Fruit fly (Drosophila melanogaster) whole organism, embryonic: ENCODE measurements around the gene Sodh1.

Source experiments
- Ada2b ChIP-seq: fragments of 200-800 bp; sonication (Bioruptor generic); IDR thresholded peaks from 2 replicates; pipeline ENCODE4 v1.3.6; 2022; ENCODE audit warnings: missing biosample characterization, missing genetic modification characterization
- Atf6 ChIP-seq: fragments of 200-800 bp; sonication (Bioruptor generic); IDR thresholded peaks from 2 replicates; pipeline ENCODE4 v1.3.6; 2022; ENCODE audit warnings: missing biosample characterization, missing genetic modification characterization
- BtbVII ChIP-seq: fragments of 200-800 bp; sonication (Bioruptor generic); optimal IDR thresholded peaks from 3 replicates; lab custom pipeline; 2017; ENCODE audit warnings: missing biosample characterization, mild to moderate bottlenecking, missing genetic modification characterization
- CG10654 ChIP-seq: fragments of 200-800 bp; sonication (Bioruptor generic); optimal IDR thresholded peaks from 2 replicates; lab custom pipeline; 2016; ENCODE audit warnings: missing biosample characterization, missing genetic modification characterization
- CG11456 ChIP-seq: fragments of 200-800 bp; sonication (Bioruptor generic); IDR thresholded peaks from 3 replicates; pipeline ENCODE4 v1.3.6; 2022; ENCODE audit warnings: missing biosample characterization, missing genetic modification characterization
- CG11696 ChIP-seq: fragments of 200-800 bp; sonication (Bioruptor generic); IDR thresholded peaks from 2 replicates; pipeline ENCODE4 v1.3.6; 2022; ENCODE audit warnings: missing biosample characterization, missing genetic modification characterization
- CG13123 ChIP-seq: fragments of 200-800 bp; sonication (Bioruptor generic); optimal IDR thresholded peaks from 2 replicates; lab custom pipeline; 2016; ENCODE audit warnings: missing biosample characterization, missing genetic modification characterization
- CG13424 ChIP-seq: fragments of 200-800 bp; sonication (Bioruptor generic); optimal IDR thresholded peaks from 2 replicates; lab custom pipeline; 2019; ENCODE audit warnings: missing biosample characterization, mild to moderate bottlenecking, missing genetic modification characterization, moderate library complexity
- CG14441 ChIP-seq: fragments of 200-800 bp; sonication (Bioruptor generic); IDR thresholded peaks from 2 replicates; pipeline ENCODE4 v1.3.6; 2022; ENCODE audit warnings: missing biosample characterization, missing genetic modification characterization
- CG1603 ChIP-seq: fragments of 200-800 bp; sonication (Bioruptor generic); optimal IDR thresholded peaks from 2 replicates; lab custom pipeline; 2019; ENCODE audit warnings: missing biosample characterization, mild to moderate bottlenecking, missing genetic modification characterization, moderate library complexity
- CG16813 ChIP-seq: fragments of 200-800 bp; sonication (Bioruptor generic); IDR thresholded peaks from 3 replicates; pipeline ENCODE4 v1.3.6; 2022; ENCODE audit warnings: missing biosample characterization, missing genetic modification characterization; ENCODE audit not compliant: partially characterized antibody
- CG16815 ChIP-seq: fragments of 200-800 bp; sonication (Bioruptor generic); optimal IDR thresholded peaks from 3 replicates; lab custom pipeline; 2017; ENCODE audit warnings: missing biosample characterization, mild to moderate bottlenecking, missing genetic modification characterization
- CG30020 ChIP-seq: fragments of 200-800 bp; optimal IDR thresholded peaks from 2 replicates; lab custom pipeline; 2019; ENCODE audit warnings: missing biosample characterization, mild to moderate bottlenecking, missing genetic modification characterization, moderate library complexity
- CG30431 ChIP-seq: fragments of 200-800 bp; sonication (Bioruptor generic); optimal IDR thresholded peaks from 2 replicates; lab custom pipeline; 2017; ENCODE audit warnings: missing biosample characterization, missing genetic modification characterization
- CG3281 ChIP-seq: fragments of 200-800 bp; sonication (Bioruptor generic); optimal IDR thresholded peaks from 3 replicates; lab custom pipeline; 2017; ENCODE audit warnings: missing biosample characterization, mild to moderate bottlenecking, missing genetic modification characterization
- CG33213 ChIP-seq: fragments of 200-800 bp; sonication (Bioruptor generic); optimal IDR thresholded peaks from 3 replicates; lab custom pipeline; 2016; ENCODE audit warnings: missing biosample characterization, missing genetic modification characterization
- CG3726 ChIP-seq: fragments of 200-800 bp; sonication (Bioruptor generic); IDR thresholded peaks from 3 replicates; pipeline ENCODE4, ENCODE4 v1.3.6; 2022; ENCODE audit warnings: missing biosample characterization, missing genetic modification characterization
- CG4617 ChIP-seq: fragments of 200-800 bp; sonication (Bioruptor generic); optimal IDR thresholded peaks from 3 replicates; lab custom pipeline; 2016; ENCODE audit warnings: missing biosample characterization, missing genetic modification characterization, borderline replicate concordance
- CG5953 ChIP-seq: fragments of 200-800 bp; sonication (Bioruptor generic); IDR thresholded peaks from 2 replicates; pipeline ENCODE4 v1.3.6; 2022; ENCODE audit warnings: missing biosample characterization, missing genetic modification characterization
- CG7987 ChIP-seq: fragments of 200-800 bp; sonication (Bioruptor generic); optimal IDR thresholded peaks from 2 replicates; lab custom pipeline; 2018; ENCODE audit warnings: missing biosample characterization, mild to moderate bottlenecking, missing genetic modification characterization, moderate library complexity
- CG9609 ChIP-seq: fragments of 200-800 bp; sonication (Bioruptor generic); optimal IDR thresholded peaks from 3 replicates; lab custom pipeline; 2016; ENCODE audit warnings: missing biosample characterization, missing genetic modification characterization
- CG9876 ChIP-seq: fragments of 200-800 bp; sonication (Bioruptor generic); optimal IDR thresholded peaks from 2 replicates; lab custom pipeline; 2016; ENCODE audit warnings: missing biosample characterization, missing genetic modification characterization
- D19A ChIP-seq: fragments of 200-800 bp; optimal IDR thresholded peaks from 3 replicates; lab custom pipeline; 2019; ENCODE audit warnings: missing biosample characterization, mild to moderate bottlenecking, missing genetic modification characterization, moderate library complexity
- Dp ChIP-seq: fragments of 200-800 bp; sonication (Bioruptor generic); optimal IDR thresholded peaks from 2 replicates; lab custom pipeline; 2018; ENCODE audit warnings: missing biosample characterization, mild to moderate bottlenecking, missing genetic modification characterization, moderate library complexity
- GATAe ChIP-seq: fragments of 200-800 bp; sonication (Bioruptor generic); conservative IDR thresholded peaks from 2 replicates; pipeline ENCODE4 v1.3.6; 2022; ENCODE audit warnings: missing biosample characterization, missing genetic modification characterization
- Hmr ChIP-seq: fragments of 200-800 bp; sonication (Bioruptor generic); optimal IDR thresholded peaks from 3 replicates; lab custom pipeline; 2017; ENCODE audit warnings: mild to moderate bottlenecking, missing biosample characterization, missing genetic modification reagents, missing genetic modification characterization
- Nf-YA ChIP-seq: fragments of 200-800 bp; sonication (Bioruptor generic); IDR thresholded peaks from 2 replicates; pipeline ENCODE4 v1.3.6; 2022; ENCODE audit warnings: missing biosample characterization, missing genetic modification characterization
- NfI ChIP-seq: fragments of 200-800 bp; sonication (Bioruptor generic); optimal IDR thresholded peaks from 3 replicates; lab custom pipeline; 2018; ENCODE audit warnings: missing biosample characterization, mild to moderate bottlenecking, missing genetic modification characterization, moderate library complexity
- Stat92E ChIP-seq, 3 experiments: fragments of >200 bp in 2 of 3; fragments of 200-800 bp in 1 of 3; sonication (Bioruptor generic) in 1 of 3; optimal IDR thresholded peaks; 2 replicates each; lab custom pipeline; 2017 to 2019; ENCODE audit warnings: missing biosample characterization in 3 of 3, missing genetic modification characterization in 3 of 3, mild to moderate bottlenecking in 1 of 3, moderate library complexity in 1 of 3
- abd-A ChIP-seq: fragments of 200-800 bp; sonication (Bioruptor generic); optimal IDR thresholded peaks from 3 replicates; lab custom pipeline; 2019; ENCODE audit warnings: missing biosample characterization, mild to moderate bottlenecking, missing genetic modification characterization, moderate library complexity
- btn ChIP-seq: fragments of 200-800 bp; sonication (Bioruptor generic); optimal IDR thresholded peaks from 2 replicates; lab custom pipeline; 2016; ENCODE audit warnings: missing biosample characterization, missing genetic modification characterization
- chif ChIP-seq, 2 experiments: fragments of 200-800 bp; sonication (Bioruptor generic); optimal IDR thresholded peaks; 3 replicates each; lab custom pipeline; 2016; ENCODE audit warnings: missing biosample characterization in 2 of 2, missing genetic modification characterization in 2 of 2
- chm ChIP-seq: fragments of 200-800 bp; sonication (Bioruptor generic); IDR thresholded peaks from 2 replicates; pipeline ENCODE4 v1.3.6; 2022; ENCODE audit warnings: missing biosample characterization, missing genetic modification characterization
- crc ChIP-seq: fragments of 200-800 bp; sonication (Bioruptor generic); optimal IDR thresholded peaks from 2 replicates; lab custom pipeline; 2016; ENCODE audit warnings: missing biosample characterization, missing genetic modification characterization
- dan ChIP-seq: fragments of 200-800 bp; sonication (Bioruptor generic); IDR thresholded peaks from 2 replicates; pipeline ENCODE4 v1.3.6; 2022; ENCODE audit warnings: missing biosample characterization, missing genetic modification characterization
- fd96Cb ChIP-seq: fragments of 200-800 bp; sonication (Bioruptor generic); optimal IDR thresholded peaks from 2 replicates; lab custom pipeline; 2018; ENCODE audit warnings: missing biosample characterization, mild to moderate bottlenecking, missing genetic modification characterization, moderate library complexity
- gro ChIP-seq: fragments of 200-800 bp; sonication (Bioruptor generic); optimal IDR thresholded peaks from 2 replicates; lab custom pipeline; 2016; ENCODE audit warnings: missing biosample characterization, missing genetic modification characterization
- hkb ChIP-seq, 2 experiments: fragments of 200-800 bp in 1 of 2; fragments of >200 bp in 1 of 2; sonication (Bioruptor generic) in 1 of 2; IDR thresholded peaks in 1 of 2; optimal IDR thresholded peaks in 1 of 2; 2 replicates each; pipeline versions ENCODE4 v1.3.6 to Lab custom; 2017 to 2022; ENCODE audit warnings: missing biosample characterization in 1 of 2, missing genetic modification characterization in 1 of 2
- ind ChIP-seq: fragments of 200-800 bp; sonication (Bioruptor generic); optimal IDR thresholded peaks from 3 replicates; lab custom pipeline; 2016; ENCODE audit warnings: missing biosample characterization, missing genetic modification characterization
- jumu ChIP-seq: fragments of 200-800 bp; sonication (Bioruptor generic); optimal IDR thresholded peaks from 3 replicates; lab custom pipeline; 2016; ENCODE audit warnings: missing biosample characterization, missing genetic modification characterization
- maf-S ChIP-seq: fragments of 200-800 bp; sonication (Bioruptor generic); optimal IDR thresholded peaks from 2 replicates; lab custom pipeline; 2016; ENCODE audit warnings: missing biosample characterization, missing genetic modification characterization
- mam ChIP-seq: fragments of 200-800 bp; sonication (Bioruptor generic); optimal IDR thresholded peaks from 3 replicates; lab custom pipeline; 2016; ENCODE audit warnings: missing biosample characterization, missing genetic modification characterization
- nerfin-2 ChIP-seq: fragments of 200-800 bp; sonication (Bioruptor generic); IDR thresholded peaks from 2 replicates; pipeline ENCODE4 v1.3.6; 2022; ENCODE audit warnings: missing biosample characterization, missing genetic modification characterization; ENCODE audit not compliant: partially characterized antibody
- peb ChIP-seq: fragments of 200-800 bp; sonication (Bioruptor generic); IDR thresholded peaks from 2 replicates; pipeline ENCODE4 v1.3.6; 2022; ENCODE audit warnings: missing biosample characterization, missing genetic modification characterization
- row ChIP-seq: fragments of 200-800 bp; sonication (Bioruptor generic); IDR thresholded peaks from 3 replicates; pipeline ENCODE4 v1.3.6; 2022; ENCODE audit warnings: missing biosample characterization, missing genetic modification characterization
- sens-2 ChIP-seq: fragments of 200-800 bp; sonication (Bioruptor generic); IDR thresholded peaks from 2 replicates; pipeline ENCODE4 v1.3.6; 2022; ENCODE audit warnings: missing biosample characterization, missing genetic modification characterization
- sima ChIP-seq: fragments of 200-800 bp; sonication (Bioruptor generic); optimal IDR thresholded peaks from 2 replicates; lab custom pipeline; 2016; ENCODE audit warnings: missing biosample characterization, missing genetic modification characterization
- sqz ChIP-seq: fragments of 200-800 bp; sonication (Bioruptor generic); optimal IDR thresholded peaks from 3 replicates; lab custom pipeline; 2018; ENCODE audit warnings: missing biosample characterization, mild to moderate bottlenecking, missing genetic modification characterization
- sug ChIP-seq: fragments of 200-800 bp; optimal IDR thresholded peaks from 2 replicates; lab custom pipeline; 2019; ENCODE audit warnings: missing biosample characterization, mild to moderate bottlenecking, missing genetic modification characterization, moderate library complexity
- vnd ChIP-seq: fragments of 200-800 bp; sonication (Bioruptor generic); IDR thresholded peaks from 3 replicates; pipeline ENCODE4 v1.3.6; 2022; ENCODE audit warnings: missing biosample characterization, missing genetic modification characterization; ENCODE audit not compliant: partially characterized antibody

The Sodh1 gene

DNA sequence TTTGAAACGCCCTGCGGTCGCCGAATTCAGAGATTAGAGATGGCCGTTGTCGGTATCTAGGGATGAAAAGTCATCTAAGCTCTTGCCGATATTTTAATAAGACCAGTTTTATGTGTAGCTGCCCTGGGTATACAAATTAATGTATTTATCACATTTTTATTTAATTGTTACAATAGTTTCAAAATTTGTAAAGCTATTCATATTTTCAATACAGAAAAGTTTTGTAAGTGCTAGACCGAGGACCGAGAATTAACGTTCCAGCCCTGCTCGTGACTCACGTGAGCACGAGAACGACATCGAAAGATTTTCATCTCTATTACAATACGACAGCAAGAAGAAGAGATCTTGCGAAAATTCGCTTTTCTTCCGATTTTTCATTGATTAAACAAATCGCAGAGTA is 15.0 kb downstream of the Sodh1 start, which contains the start of the genes CG1105 and CG1965 (continued):
- TF ChIP-seq CG5953 (GFP tag; lab: Robert Waterston, UW) (peak; percentile 84), CG1603 (tag; lab: Kevin White, UChicago) (peak; percentile 93), peb (peak; percentile 90), jumu (peak; percentile 95), maf-S (GFP tag; lab: Kevin White, UChicago) (peak; percentile 92), btn (GFP tag; lab: Kevin White, UChicago) (peak; percentile 70), sima (GFP tag; lab: Kevin White, UChicago) (peak; percentile 74), CG11456 (GFP tag; lab: Robert Waterston, UW) (peak; percentile 93), CG10654 (peak; percentile 93), sens-2 (GFP tag; lab: Robert Waterston, UW) (peak; percentile 79), Atf6 (GFP tag; lab: Robert Waterston, UW) (peak; percentile 90), Stat92E (GFP tag; optimal IDR thresholded peaks at IDR 0.05; lab: Kevin White, UChicago) (peak in 1 of 3 experiments; percentile 83), CG4617 (GFP tag; lab: Kevin White, UChicago) (peak; percentile 97), fd96Cb (peak; percentile 92), sug (tag; lab: Kevin White, UChicago) (peak; percentile 92), CG16813 (GFP tag; lab: Robert Waterston, UW) (peak; percentile 99), abd-A (tag; lab: Kevin White, UChicago) (no peak), ind (GFP tag; lab: Kevin White, UChicago) (peak; percentile 97), D19A (tag; lab: Kevin White, UChicago) (peak; percentile 73), CG9609 (peak; percentile 90), CG30431 (peak; percentile 83), CG13424 (peak; percentile 94), CG9876 (GFP tag; lab: Kevin White, UChicago) (peak; percentile 92), CG33213 (GFP tag; lab: Kevin White, UChicago) (peak; percentile 92), Hmr (peak; percentile 94), GATAe (GFP tag; lab: Robert Waterston, UW) (peak; percentile 65), CG11696 (GFP tag; lab: Robert Waterston, UW) (no peak), CG13123 (peak; percentile 88), CG7987 (GFP tag; lab: Kevin White, UChicago) (peak; percentile 74), BtbVII (GFP tag; lab: Kevin White, UChicago) (peak; percentile 64), mam (GFP tag; lab: Kevin White, UChicago) (peak; percentile 97), CG30020 (peak; percentile 83), CG3726 (GFP tag; lab: Robert Waterston, UW) (peak; percentile 86; the same call in 2 of the 3 replicates), crc (peak; percentile 82), chif (GFP tag; optimal IDR thresholded peaks at IDR 0.05; lab: Kevin White, UChicago) (peak; percentile 92 to 95), CG16815 (peak; percentile 91), CG14441 (peak; percentile 94), Nf-YA (peak; percentile 77), gro (GFP tag; lab: Kevin White, UChicago) (peak; percentile 93), NfI (GFP tag; lab: Kevin White, UChicago) (peak; percentile 89), dan (GFP tag; lab: Robert Waterston, UW) (peak; percentile 90), row (GFP tag; lab: Robert Waterston, UW) (peak; percentile 97), Dp (GFP tag; lab: Kevin White, UChicago) (peak; percentile 57), sqz (GFP tag; lab: Kevin White, UChicago) (no peak), chm (peak; percentile 94), vnd (GFP tag; lab: Robert Waterston, UW) (peak; percentile 98), Ada2b (peak; percentile 92), CG3281 (GFP tag; lab: Kevin White, UChicago) (peak; percentile 87), nerfin-2 (GFP tag; lab: Robert Waterston, UW) (peak; percentile 94), hkb (optimal IDR thresholded peaks at IDR 0.05; lab: Kevin White, UChicago) (peak; percentile 64), hkb (GFP tag; IDR thresholded peaks at IDR 0.05; lab: Robert Waterston, UW) (peak; percentile 84)
